Worm (Caenorhabditis elegans): ENCODE data around the gene sqv-3.

Gene sqv-3

ce11 chrIII:9738954-9739353 lies 41.2 kb downstream of the sqv-3 start, which contains the start of gene hlh-4:
Gene hlh-4, minus strand, starts transcription at chrIII:9739054.
- TF ChIP-seq fkh-8 (tag; optimal IDR thresholded peaks at IDR 0.05) (peak; percentile 7), egl-27 (tag; optimal IDR thresholded peaks at IDR 0.05) (no peak), hlh-4 (tag; optimal IDR thresholded peaks at IDR 0.05) (peak; percentile 32)

ce11 chrIII:9735857-9736256 lies 44.3 kb downstream of the sqv-3 start, which contains the start of gene dao-6:
Gene dao-6, minus strand, starts transcription at chrIII:9736201.
- no peak for TF ChIP-seq efl-1 (optimal IDR thresholded peaks at IDR 0.05)
- TF ChIP-seq efl-1 (GFP tag; optimal IDR thresholded peaks at IDR 0.05 in 1 of 2) = peak in 1 of 2 experiments; percentile 21
- TF ChIP-seq ceh-8 (GFP tag; optimal IDR thresholded peaks at IDR 0.05) = no peak
- TF ChIP-seq rnt-1 (tag; optimal IDR thresholded peaks at IDR 0.05) = no peak
- TF ChIP-seq nhr-84 (tag; optimal IDR thresholded peaks at IDR 0.05) = no peak
- TF ChIP-seq lin-35 (GFP tag; optimal IDR thresholded peaks at IDR 0.05) = peak in 1 of 2 experiments; percentile 19
- TF ChIP-seq dsc-1 (tag; optimal IDR thresholded peaks at IDR 0.05) = no peak
- no peak for TF ChIP-seq ceh-90 (tag; optimal IDR thresholded peaks at IDR 0.05)
- TF ChIP-seq ceh-88 (GFP tag; IDR thresholded peaks at IDR 0.05) = no peak

- TF ChIP-seq elt-3 (tag; optimal IDR thresholded peaks at IDR 0.05) (no peak), lin-14 (GFP tag; optimal IDR thresholded peaks at IDR 0.05) (peak; percentile 55), skn-1 (tag; optimal IDR thresholded peaks at IDR 0.05) (no peak), Y116A8C.19 (tag; optimal IDR thresholded peaks at IDR 0.05; ENCODE audit: borderline replicate concordance) (no peak), aly-2 (tag; optimal IDR thresholded peaks at IDR 0.05) (no peak), irx-1 (tag; optimal IDR thresholded peaks at IDR 0.05) (no peak), blmp-1 (tag; optimal IDR thresholded peaks at IDR 0.05) (peak; percentile 67), snu-23 (GFP tag; optimal IDR thresholded peaks at IDR 0.05) (peak; percentile 21), egl-13 (tag; optimal IDR thresholded peaks at IDR 0.05) (no peak), grh-1 (GFP tag; IDR thresholded peaks at IDR 0.05) (no peak; the same call in 1 of the 2 replicates), ztf-11 (tag; optimal IDR thresholded peaks at IDR 0.05) (no peak), zip-4 (GFP tag; optimal IDR thresholded peaks at IDR 0.05) (no peak), fos-1 (tag; optimal IDR thresholded peaks at IDR 0.05) (no peak), unc-98 (GFP tag; IDR thresholded peaks at IDR 0.05) (no peak), nhr-85 (tag) (peak; percentile 87), lin-39 (tag; optimal IDR thresholded peaks at IDR 0.05) (no peak), pax-3 (tag; optimal IDR thresholded peaks at IDR 0.05) (no peak), nhr-77 (tag; optimal IDR thresholded peaks at IDR 0.05) (no peak), snpc-4 (tag; optimal IDR thresholded peaks at IDR 0.05) (no peak), unc-86 (tag; optimal IDR thresholded peaks at IDR 0.05) (no peak), sox-4 (tag; optimal IDR thresholded peaks at IDR 0.05) (no peak), nhr-47 (tag; optimal IDR thresholded peaks at IDR 0.05) (no peak), vab-15 (tag; optimal IDR thresholded peaks at IDR 0.05) (no peak), fkh-8 (tag; optimal IDR thresholded peaks at IDR 0.05) (no peak), nhr-11 (tag; optimal IDR thresholded peaks at IDR 0.05) (no peak), efl-1 (optimal IDR thresholded peaks at IDR 0.05) (no peak), efl-1 (GFP tag; optimal IDR thresholded peaks at IDR 0.05 in 1 of 2) (no peak), C34B4.2 (tag; optimal IDR thresholded peaks at IDR 0.05) (no peak), isw-1 (GFP tag; IDR thresholded peaks at IDR 0.05) (no peak), fkh-4 (tag; optimal IDR thresholded peaks at IDR 0.05; ENCODE audit: borderline replicate concordance) (no peak), mep-1 (tag; optimal IDR thresholded peaks at IDR 0.05) (peak; percentile 26), nhr-76 (tag; optimal IDR thresholded peaks at IDR 0.05) (no peak), ceh-82 (tag; optimal IDR thresholded peaks at IDR 0.05) (no peak), nhr-90 (tag; optimal IDR thresholded peaks at IDR 0.05; ENCODE audit: poor library complexity) (no peak), rnt-1 (tag; optimal IDR thresholded peaks at IDR 0.05) (peak; percentile 14), sup-37 (GFP tag; optimal IDR thresholded peaks at IDR 0.05) (no peak), efl-3 (GFP tag; optimal IDR thresholded peaks at IDR 0.05) (no peak), unc-62 (GFP tag; optimal IDR thresholded peaks at IDR 0.05) (no peak), mdl-1 (tag; optimal IDR thresholded peaks at IDR 0.05) (no peak), hpl-2 (GFP tag; optimal IDR thresholded peaks at IDR 0.05) (no peak), ets-5 (GFP tag; IDR thresholded peaks at IDR 0.05) (no peak), lsy-2 (tag; optimal IDR thresholded peaks at IDR 0.05) (no peak)
These were observed 46.1 kb downstream of the sqv-3 start for ce11 chrIII:9734030-9734429.

All from whole organism, L1 larva.